Worm (Caenorhabditis elegans): Measurements from ENCODE around the gene sru-36.

sru-36 gene

DNA sequence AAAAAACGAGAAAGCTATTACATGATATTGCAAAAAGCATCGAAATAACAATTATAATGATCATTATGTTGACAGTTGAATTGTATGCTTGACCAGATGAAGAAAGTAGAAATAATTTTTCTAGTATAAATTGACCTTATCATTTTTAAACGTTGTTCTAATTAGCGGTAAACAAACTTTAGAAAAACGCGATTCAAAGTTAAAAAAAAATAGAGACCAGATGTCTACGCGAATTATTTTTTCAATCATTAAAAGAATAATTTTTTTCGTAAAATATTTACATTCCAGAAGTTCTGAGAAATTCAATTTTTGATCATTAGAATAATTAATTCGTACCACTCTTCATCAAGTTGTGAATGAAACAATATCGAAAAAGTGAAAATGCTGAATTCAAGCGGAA is 39.5 kb upstream of the sru-36 start, which contains the start of gene F46B6.10:
F46B6.10 (minus strand) TSS at position 101 of the 400 bp plus-strand sequence.
- no peak for TF ChIP-seq lin-11 (tag; optimal IDR thresholded peaks at IDR 0.05)
- no peak for TF ChIP-seq C08G9.2 (tag; optimal IDR thresholded peaks at IDR 0.05)
- no peak for TF ChIP-seq eyg-1 (tag; optimal IDR thresholded peaks at IDR 0.05)
- no peak for TF ChIP-seq mec-3 (tag; optimal IDR thresholded peaks at IDR 0.05; ENCODE audit: borderline replicate concordance)
- no peak for TF ChIP-seq elt-4 (tag; optimal IDR thresholded peaks at IDR 0.05)
- no peak for TF ChIP-seq fax-1 (tag; optimal IDR thresholded peaks at IDR 0.05)
- TF ChIP-seq sox-4 (tag; optimal IDR thresholded peaks at IDR 0.05), result no peak
- TF ChIP-seq npax-4 (tag; optimal IDR thresholded peaks at IDR 0.05), result no peak

DNA sequence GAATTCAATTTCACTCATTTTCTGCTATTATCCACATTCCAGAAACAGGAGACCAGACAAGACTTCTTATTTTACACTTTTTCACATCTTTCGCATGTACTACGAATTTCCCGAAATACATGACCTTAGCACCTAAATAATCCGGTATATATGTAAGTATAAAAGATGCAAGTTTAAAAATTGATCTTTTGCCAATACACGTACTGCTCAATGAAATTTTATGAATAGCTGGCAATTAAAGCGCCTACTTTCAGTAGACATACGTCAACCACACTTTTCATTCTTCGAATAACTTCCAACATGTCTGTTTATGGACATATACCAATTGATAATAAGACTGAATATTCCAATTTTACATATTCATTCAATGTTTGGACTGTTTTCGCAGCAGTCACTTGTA is 38.3 kb upstream of the sru-36 start, which contains the start of gene sru-39:
sru-39 (plus strand) TSS at position 301 of the 400 bp plus-strand sequence.
- TF ChIP-seq ceh-14 (tag; optimal IDR thresholded peaks at IDR 0.05) (no peak), ama-1 (optimal IDR thresholded peaks at IDR 0.05) (no peak), hlh-8 (tag; optimal IDR thresholded peaks at IDR 0.05) (no peak), sdc-2 (tag; optimal IDR thresholded peaks at IDR 0.05) (no peak), hlh-13 (GFP tag; optimal IDR thresholded peaks at IDR 0.05) (no peak), Y22D7AL.16 (tag; optimal IDR thresholded peaks at IDR 0.05) (no peak), npax-4 (tag; optimal IDR thresholded peaks at IDR 0.05) (no peak), tbx-2 (tag; optimal IDR thresholded peaks at IDR 0.05) (no peak), ceh-18 (tag; optimal IDR thresholded peaks at IDR 0.05) (no peak), pag-3 (tag; optimal IDR thresholded peaks at IDR 0.05; ENCODE audit: borderline replicate concordance) (no peak), elt-2 (tag; optimal IDR thresholded peaks at IDR 0.05) (no peak), pros-1 (tag; optimal IDR thresholded peaks at IDR 0.05) (no peak)

DNA sequence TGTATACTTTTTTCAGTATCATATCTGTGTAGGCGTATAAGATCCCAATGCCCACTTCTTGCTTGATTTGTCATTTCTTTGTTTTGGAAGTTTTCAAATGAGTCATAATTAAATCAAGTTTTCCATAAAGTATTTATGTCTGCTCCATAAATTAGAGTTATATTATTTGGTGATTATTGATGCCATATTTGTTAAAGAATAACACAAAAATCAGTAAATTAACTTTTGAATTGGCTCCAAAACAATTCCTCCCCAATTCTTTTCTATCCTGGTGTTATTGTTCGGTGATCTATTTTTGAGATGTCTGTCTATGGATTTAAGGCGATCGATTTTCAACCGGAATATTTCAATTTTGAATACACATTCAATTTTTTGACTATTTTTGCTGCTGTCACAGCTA is 36.3 kb upstream of the sru-36 start, which contains the start of gene sru-37:
sru-37 (plus strand) TSS at position 301 of the 400 bp plus-strand sequence.
- TF ChIP-seq fax-1 (tag; optimal IDR thresholded peaks at IDR 0.05) (no peak), pha-4 (tag; optimal IDR thresholded peaks at IDR 0.05) (no peak), pat-9 (tag; optimal IDR thresholded peaks at IDR 0.05) (no peak), ref-2 (tag; optimal IDR thresholded peaks at IDR 0.05) (no peak), hlh-15 (tag; optimal IDR thresholded peaks at IDR 0.05) (no peak), tbx-7 (tag; optimal IDR thresholded peaks at IDR 0.05) (no peak), madf-2 (tag; optimal IDR thresholded peaks at IDR 0.05) (no peak)

DNA sequence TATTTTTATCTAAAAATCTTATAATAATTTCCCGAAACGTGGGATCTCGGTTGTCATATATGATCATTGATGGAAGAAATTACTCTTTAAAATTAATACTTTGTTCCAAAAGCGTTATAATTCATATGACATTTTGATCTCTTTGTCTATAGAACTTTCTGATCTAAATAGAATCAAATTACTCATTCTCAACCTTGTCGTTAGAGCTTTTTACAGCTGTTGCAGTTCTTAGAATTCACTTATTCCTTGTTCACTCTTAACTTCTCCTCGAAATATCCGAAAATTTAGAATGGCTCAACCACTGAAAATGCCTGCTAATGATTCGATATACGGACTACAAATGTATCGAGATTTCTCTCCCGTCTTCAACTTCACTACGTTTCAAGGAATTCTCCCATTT is 30.3 kb upstream of the sru-36 start, which contains the start of gene sru-29:
sru-29 (plus strand) TSS at position 301 of the 400 bp plus-strand sequence.
- TF ChIP-seq elt-4 (tag; optimal IDR thresholded peaks at IDR 0.05) (no peak), nhr-232 (tag; optimal IDR thresholded peaks at IDR 0.05) (no peak), T23F11.4 (GFP tag; optimal IDR thresholded peaks at IDR 0.05) (no peak), ceh-48 (tag; optimal IDR thresholded peaks at IDR 0.05) (no peak), pqm-1 (tag; optimal IDR thresholded peaks at IDR 0.05) (no peak)

DNA sequence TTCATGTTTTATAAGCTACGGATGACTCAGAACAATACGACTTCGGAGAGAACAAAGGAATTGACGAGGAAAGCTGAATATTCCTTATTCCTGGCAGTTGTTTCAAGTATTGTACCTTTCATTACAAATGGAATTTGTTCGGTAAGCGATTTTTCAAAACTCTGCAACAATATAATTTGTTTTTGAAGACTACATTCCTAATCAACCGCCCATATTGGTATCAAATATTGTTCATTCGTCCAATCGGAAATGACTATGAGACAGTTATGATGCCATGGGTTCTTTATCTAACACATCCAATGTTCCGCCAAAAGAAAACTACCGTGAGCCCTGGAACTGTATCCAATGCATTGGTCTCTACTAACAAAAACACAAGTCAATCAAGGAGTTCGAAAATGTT is 29.3 kb upstream of the sru-36 start:
- TF ChIP-seq hlh-8 (tag; optimal IDR thresholded peaks at IDR 0.05), result no peak
- TF ChIP-seq unc-42 (tag; optimal IDR thresholded peaks at IDR 0.05), result no peak
- no peak for TF ChIP-seq hlh-15 (tag; optimal IDR thresholded peaks at IDR 0.05)
- TF ChIP-seq ceh-45 (GFP tag; IDR thresholded peaks at IDR 0.05), result no peak
- TF ChIP-seq hlh-13 (GFP tag; optimal IDR thresholded peaks at IDR 0.05), result no peak
- TF ChIP-seq pag-3 (tag; optimal IDR thresholded peaks at IDR 0.05; ENCODE audit: borderline replicate concordance), result no peak
- no peak for TF ChIP-seq tbx-2 (tag; optimal IDR thresholded peaks at IDR 0.05)
- no peak for TF ChIP-seq sox-2 (GFP tag; IDR thresholded peaks at IDR 0.05)
- TF ChIP-seq Y22D7AL.16 (tag; optimal IDR thresholded peaks at IDR 0.05), result no peak
- TF ChIP-seq ceh-19 (GFP tag; optimal IDR thresholded peaks at IDR 0.05), result no peak
- TF ChIP-seq sdc-2 (tag; optimal IDR thresholded peaks at IDR 0.05), result no peak
- no peak for TF ChIP-seq eyg-1 (tag; optimal IDR thresholded peaks at IDR 0.05)
- no peak for TF ChIP-seq unc-86 (tag; optimal IDR thresholded peaks at IDR 0.05)
- TF ChIP-seq ceh-22 (tag; optimal IDR thresholded peaks at IDR 0.05), result no peak
- TF ChIP-seq hlh-30 (tag; optimal IDR thresholded peaks at IDR 0.05; ENCODE audit: insufficient read depth), result no peak
- no peak for TF ChIP-seq syd-9 (tag; optimal IDR thresholded peaks at IDR 0.05)
- TF ChIP-seq elt-2 (tag; optimal IDR thresholded peaks at IDR 0.05), result no peak

All from whole organism, late embryonic.